Fruit fly (Drosophila melanogaster) whole organism, prepupa: ENCODE data around the gene CG7766.
A peak's percentile ranks its signal among the peaks of the same experiment; 100 is the strongest.

Source experiments
- CG15336 ChIP-seq: fragments of 200-800 bp; sonication (Bioruptor generic); IDR thresholded peaks from 2 replicates; pipeline ENCODE4 v1.3.6; 2022; ENCODE audit warnings: missing biosample characterization, missing genetic modification characterization
- CG1621 ChIP-seq: fragments of 200-800 bp; sonication (Bioruptor generic); optimal IDR thresholded peaks from 3 replicates; lab custom pipeline; 2018; ENCODE audit warnings: missing biosample characterization, mild to moderate bottlenecking, missing genetic modification characterization
- CG16779 ChIP-seq: fragments of 200-800 bp; sonication (Bioruptor generic); optimal IDR thresholded peaks from 3 replicates; lab custom pipeline; 2017; ENCODE audit warnings: missing biosample characterization, mild to moderate bottlenecking, missing genetic modification characterization
- CG4318 ChIP-seq: fragments of 200-800 bp; sonication (Bioruptor generic); optimal IDR thresholded peaks from 3 replicates; lab custom pipeline; 2017; ENCODE audit warnings: missing biosample characterization, mild to moderate bottlenecking, missing genetic modification characterization
- Eip75B ChIP-seq: fragments of 200-800 bp; sonication (Bioruptor generic); optimal IDR thresholded peaks from 3 replicates; lab custom pipeline; 2016; ENCODE audit warnings: missing biosample characterization, missing genetic modification characterization
- Gug ChIP-seq: fragments of 200-800 bp; sonication (Bioruptor generic); IDR thresholded peaks from 2 replicates; pipeline ENCODE4 v1.3.6; 2022; ENCODE audit warnings: missing biosample characterization, missing genetic modification characterization
- Hr38 ChIP-seq: sonication (Bioruptor generic); optimal IDR thresholded peaks from 2 replicates; lab custom pipeline; 2016; ENCODE audit warnings: missing biosample characterization, missing genetic modification characterization
- Hr39 ChIP-seq: fragments of 200-800 bp; sonication (Bioruptor generic); optimal IDR thresholded peaks from 2 replicates; lab custom pipeline; 2016; ENCODE audit warnings: missing biosample characterization, missing genetic modification characterization

dm6 chrX:9047725-9048384, 55.7 kb downstream of the CG7766 start:
- TF ChIP-seq CG16779 (tag; lab: Kevin White, UChicago) = peak; percentile 65
- TF ChIP-seq Hr38 (GFP tag; lab: Kevin White, UChicago) = no peak
- peak; percentile 76 for TF ChIP-seq Eip75B (GFP tag; lab: Kevin White, UChicago)
- TF ChIP-seq Gug (GFP tag; lab: Robert Waterston, UW) = peak; percentile 58
- peak; percentile 17 for TF ChIP-seq Hr39 (GFP tag; lab: Kevin White, UChicago)
- TF ChIP-seq CG4318 = peak; percentile 74
- peak; percentile 89 for TF ChIP-seq CG15336 (GFP tag; lab: Robert Waterston, UW)
- TF ChIP-seq CG1621 (tag; lab: Kevin White, UChicago) = peak; percentile 60
